Worm (Caenorhabditis elegans): Measurements from ENCODE around the gene nstp-10.

- TF ChIP-seq tra-4 (tag; optimal IDR thresholded peaks at IDR 0.05) (no peak), ama-1 (optimal IDR thresholded peaks at IDR 0.05) (no peak), B0310.2 (tag; optimal IDR thresholded peaks at IDR 0.05) (no peak), tbx-37 (GFP tag; conservative IDR thresholded peaks at IDR 0.05) (no peak), tbx-11 (GFP tag; IDR thresholded peaks at IDR 0.05) (no peak), pes-1 (GFP tag; IDR thresholded peaks at IDR 0.05) (no peak), ets-7 (tag; optimal IDR thresholded peaks at IDR 0.05) (no peak), scrt-1 (GFP tag; IDR thresholded peaks at IDR 0.05) (no peak)
These were observed 42.7 kb downstream of the nstp-10 start for ce11 chrV:9506931-9507330.
